Fruit fly (Drosophila melanogaster) whole organism, prepupa: Measurements from ENCODE around the gene CG14417.

Experiments
- Blimp-1 ChIP-seq: fragments of 200-800 bp; sonication (Bioruptor generic); optimal IDR thresholded peaks from 3 replicates; lab custom pipeline; 2017; ENCODE audit warnings: missing biosample characterization, missing genetic modification characterization, mild to moderate bottlenecking, moderate library complexity, missing genetic modification reagents
- CG10669 ChIP-seq: fragments of 200-800 bp; sonication (Bioruptor generic); optimal IDR thresholded peaks from 3 replicates; lab custom pipeline; 2018; ENCODE audit warnings: missing biosample characterization, mild to moderate bottlenecking, missing genetic modification characterization, moderate library complexity
- CG11294 ChIP-seq: fragments of 200-800 bp; sonication (Bioruptor generic); IDR thresholded peaks from 2 replicates; pipeline ENCODE4 v1.3.6; 2022; ENCODE audit warnings: missing biosample characterization, missing genetic modification characterization
- CG11762 ChIP-seq: fragments of 200-800 bp; sonication (Bioruptor generic); optimal IDR thresholded peaks from 3 replicates; lab custom pipeline; 2016; ENCODE audit warnings: missing biosample characterization, missing genetic modification characterization; ENCODE audit not compliant: insufficient read depth
- CG11902 ChIP-seq: fragments of 200-800 bp; sonication (Bioruptor generic); optimal IDR thresholded peaks from 3 replicates; lab custom pipeline; 2016; ENCODE audit warnings: missing biosample characterization, missing genetic modification characterization
- CG15336 ChIP-seq: fragments of 200-800 bp; sonication (Bioruptor generic); IDR thresholded peaks from 2 replicates; pipeline ENCODE4 v1.3.6; 2022; ENCODE audit warnings: missing biosample characterization, missing genetic modification characterization
- CG1621 ChIP-seq: fragments of 200-800 bp; sonication (Bioruptor generic); optimal IDR thresholded peaks from 3 replicates; lab custom pipeline; 2018; ENCODE audit warnings: missing biosample characterization, mild to moderate bottlenecking, missing genetic modification characterization
- CG16779 ChIP-seq: fragments of 200-800 bp; sonication (Bioruptor generic); optimal IDR thresholded peaks from 3 replicates; lab custom pipeline; 2017; ENCODE audit warnings: missing biosample characterization, mild to moderate bottlenecking, missing genetic modification characterization
- CG3032 ChIP-seq: fragments of 200-800 bp; optimal IDR thresholded peaks from 2 replicates; lab custom pipeline; 2019; ENCODE audit warnings: missing biosample characterization, mild to moderate bottlenecking, missing genetic modification characterization, moderate library complexity
- CG32006 ChIP-seq: fragments of 200-800 bp; sonication (Bioruptor generic); optimal IDR thresholded peaks from 3 replicates; lab custom pipeline; 2017; ENCODE audit warnings: missing biosample characterization, mild to moderate bottlenecking, missing genetic modification characterization
- CG34406 ChIP-seq: fragments of 200-800 bp; sonication (Bioruptor generic); optimal IDR thresholded peaks from 3 replicates; lab custom pipeline; 2016; ENCODE audit warnings: missing biosample characterization, missing genetic modification characterization
- CG4318 ChIP-seq: fragments of 200-800 bp; sonication (Bioruptor generic); optimal IDR thresholded peaks from 3 replicates; lab custom pipeline; 2017; ENCODE audit warnings: missing biosample characterization, mild to moderate bottlenecking, missing genetic modification characterization
- CG6276 ChIP-seq: fragments of 200-800 bp; sonication (Bioruptor generic); optimal IDR thresholded peaks from 2 replicates; lab custom pipeline; 2017; ENCODE audit warnings: missing biosample characterization, mild to moderate bottlenecking, missing genetic modification characterization
- CG6792 ChIP-seq: fragments of 200-800 bp; sonication (Bioruptor generic); optimal IDR thresholded peaks from 3 replicates; lab custom pipeline; 2016; ENCODE audit warnings: missing biosample characterization, missing genetic modification characterization
- CG6808 ChIP-seq: fragments of 200-800 bp; sonication (Bioruptor generic); optimal IDR thresholded peaks from 3 replicates; lab custom pipeline; 2017; ENCODE audit warnings: missing biosample characterization, missing genetic modification characterization, mild to moderate bottlenecking, moderate library complexity, missing genetic modification reagents
- CG6854 ChIP-seq: fragments of 200-800 bp; sonication (Bioruptor generic); optimal IDR thresholded peaks from 2 replicates; lab custom pipeline; 2017; ENCODE audit warnings: missing biosample characterization, mild to moderate bottlenecking, missing genetic modification characterization
- CG7368 ChIP-seq: fragments of 200-800 bp; sonication (Bioruptor generic); optimal IDR thresholded peaks from 3 replicates; lab custom pipeline; 2016; ENCODE audit warnings: missing biosample characterization, missing genetic modification characterization
- CG8119 ChIP-seq: fragments of 200-800 bp; sonication (Bioruptor generic); IDR thresholded peaks from 3 replicates; pipeline ENCODE4 v1.3.6; 2022; ENCODE audit warnings: missing biosample characterization, missing genetic modification characterization
- CG8632 ChIP-seq: fragments of 200-800 bp; sonication (Bioruptor generic); optimal IDR thresholded peaks from 3 replicates; lab custom pipeline; 2016; ENCODE audit warnings: missing biosample characterization, missing genetic modification characterization
- CG9139 ChIP-seq: fragments of 200-800 bp; sonication (Bioruptor generic); optimal IDR thresholded peaks from 3 replicates; lab custom pipeline; 2017; ENCODE audit warnings: missing biosample characterization, mild to moderate bottlenecking, missing genetic modification characterization
- Eip78C ChIP-seq: fragments of 200-800 bp; sonication (Bioruptor generic); peaks from one replicate; lab custom pipeline; 2016; ENCODE audit warnings: missing biosample characterization, missing genetic modification characterization
- Eip93F ChIP-seq: fragments of 200-800 bp; sonication (Bioruptor generic); optimal IDR thresholded peaks from 2 replicates; lab custom pipeline; 2016; ENCODE audit warnings: missing biosample characterization, mild to moderate bottlenecking, missing genetic modification characterization
- Ets96B ChIP-seq: fragments of 200-800 bp; optimal IDR thresholded peaks from 2 replicates; lab custom pipeline; 2019; ENCODE audit warnings: missing biosample characterization, mild to moderate bottlenecking, missing genetic modification characterization, moderate library complexity
- Gug ChIP-seq: fragments of 200-800 bp; sonication (Bioruptor generic); IDR thresholded peaks from 2 replicates; pipeline ENCODE4 v1.3.6; 2022; ENCODE audit warnings: missing biosample characterization, missing genetic modification characterization
- Hr39 ChIP-seq: fragments of 200-800 bp; sonication (Bioruptor generic); optimal IDR thresholded peaks from 2 replicates; lab custom pipeline; 2016; ENCODE audit warnings: missing biosample characterization, missing genetic modification characterization
- Hr4 ChIP-seq: fragments of 200-800 bp; sonication (Bioruptor generic); optimal IDR thresholded peaks from 3 replicates; lab custom pipeline; 2016; ENCODE audit warnings: missing biosample characterization, missing genetic modification characterization
- Lpt ChIP-seq: fragments of 200-800 bp; sonication (Bioruptor generic); optimal IDR thresholded peaks from 3 replicates; lab custom pipeline; 2016; ENCODE audit warnings: missing biosample characterization, missing genetic modification characterization
- Met ChIP-seq: fragments of 200-800 bp; sonication (Bioruptor generic); optimal IDR thresholded peaks from 3 replicates; lab custom pipeline; 2016; ENCODE audit warnings: missing biosample characterization, missing genetic modification characterization
- OdsH ChIP-seq: fragments of 200-800 bp; sonication (Bioruptor generic); optimal IDR thresholded peaks from 3 replicates; lab custom pipeline; 2016; ENCODE audit warnings: missing biosample characterization, missing genetic modification characterization
- Smox ChIP-seq: fragments of 200-800 bp; sonication (Bioruptor generic); optimal IDR thresholded peaks from 3 replicates; lab custom pipeline; 2016; ENCODE audit warnings: missing biosample characterization, missing genetic modification characterization
- Sox102F ChIP-seq: fragments of 200-800 bp; sonication (Bioruptor generic); optimal IDR thresholded peaks from 2 replicates; lab custom pipeline; 2016; ENCODE audit warnings: missing biosample characterization, mild to moderate bottlenecking, missing genetic modification characterization
- Sox14 ChIP-seq: fragments of 200-800 bp; sonication (Bioruptor generic); optimal IDR thresholded peaks from 3 replicates; lab custom pipeline; 2016; ENCODE audit warnings: missing biosample characterization, missing genetic modification characterization
- achi ChIP-seq: fragments of 200-800 bp; sonication (Bioruptor generic); optimal IDR thresholded peaks from 3 replicates; lab custom pipeline; 2016; ENCODE audit warnings: missing biosample characterization, missing genetic modification characterization
- acj6 ChIP-seq: fragments of 200-800 bp; sonication (Bioruptor generic); optimal IDR thresholded peaks from 3 replicates; lab custom pipeline; 2016; ENCODE audit warnings: missing biosample characterization, missing genetic modification characterization
- cyc ChIP-seq: fragments of 200-800 bp; sonication (Bioruptor generic); optimal IDR thresholded peaks from 3 replicates; lab custom pipeline; 2016; ENCODE audit warnings: missing biosample characterization, missing genetic modification characterization
- dac ChIP-seq: fragments of 200-800 bp; sonication (Bioruptor generic); optimal IDR thresholded peaks from 2 replicates; lab custom pipeline; 2017; ENCODE audit warnings: missing biosample characterization, mild to moderate bottlenecking, missing genetic modification characterization
- dsx ChIP-seq: fragments of 200-800 bp; optimal IDR thresholded peaks from 3 replicates; lab custom pipeline; 2019; ENCODE audit warnings: missing biosample characterization, mild to moderate bottlenecking, missing genetic modification characterization, moderate library complexity; ENCODE audit not compliant: poor library complexity, severe bottlenecking
- eg ChIP-seq: fragments of 200-800 bp; sonication (Bioruptor generic); IDR thresholded peaks from 3 replicates; pipeline ENCODE4 v1.3.6; 2022; ENCODE audit warnings: missing biosample characterization, missing genetic modification characterization
- esn ChIP-seq: fragments of 200-800 bp; sonication (Bioruptor generic); optimal IDR thresholded peaks from 2 replicates; lab custom pipeline; 2016; ENCODE audit warnings: missing biosample characterization, mild to moderate bottlenecking, missing genetic modification characterization, moderate library complexity
- fd59A ChIP-seq: fragments of 200-800 bp; sonication (Bioruptor generic); optimal IDR thresholded peaks from 2 replicates; lab custom pipeline; 2017; ENCODE audit warnings: missing biosample characterization, mild to moderate bottlenecking, missing genetic modification characterization, missing genetic modification reagents
- fd85E ChIP-seq: fragments of 200-800 bp; sonication (Bioruptor generic); optimal IDR thresholded peaks from 3 replicates; lab custom pipeline; 2016; ENCODE audit warnings: missing biosample characterization, missing genetic modification characterization
- fkh ChIP-seq: fragments of 200-800 bp; sonication (Bioruptor generic); optimal IDR thresholded peaks from 3 replicates; lab custom pipeline; 2017; ENCODE audit warnings: missing biosample characterization, mild to moderate bottlenecking, missing genetic modification characterization, moderate library complexity
- lz ChIP-seq: fragments of 200-800 bp; sonication (Bioruptor generic); optimal IDR thresholded peaks from 3 replicates; lab custom pipeline; 2016; ENCODE audit warnings: missing biosample characterization, missing genetic modification characterization
- net ChIP-seq: fragments of 200-800 bp; sonication (Bioruptor generic); optimal IDR thresholded peaks from 3 replicates; lab custom pipeline; 2016; ENCODE audit warnings: missing biosample characterization, missing genetic modification characterization
- pdm3 ChIP-seq: fragments of 200-800 bp; sonication (Bioruptor generic); optimal IDR thresholded peaks from 3 replicates; lab custom pipeline; 2016; ENCODE audit warnings: missing biosample characterization, missing genetic modification characterization
- spab ChIP-seq: fragments of 200-800 bp; sonication (Bioruptor generic); optimal IDR thresholded peaks from 2 replicates; lab custom pipeline; 2017; ENCODE audit warnings: missing biosample characterization, mild to moderate bottlenecking, missing genetic modification characterization, missing genetic modification reagents
- ss ChIP-seq, 2 experiments: fragments of 200-800 bp; sonication (Bioruptor generic); optimal IDR thresholded peaks; 2 replicates in 1 of 2; 3 replicates in 1 of 2; lab custom pipeline; 2017 to 2018; ENCODE audit warnings: mild to moderate bottlenecking in 2 of 2, missing biosample characterization in 2 of 2, missing genetic modification characterization in 2 of 2, moderate library complexity in 1 of 2
- svp ChIP-seq: fragments of 200-800 bp; sonication (Bioruptor generic); peaks from one replicate; lab custom pipeline; 2016; ENCODE audit warnings: missing biosample characterization, missing genetic modification characterization
- topi ChIP-seq: fragments of 200-800 bp; sonication (Bioruptor generic); optimal IDR thresholded peaks from 3 replicates; lab custom pipeline; 2016; ENCODE audit warnings: missing biosample characterization, missing genetic modification characterization

Gene CG14417

DNA sequence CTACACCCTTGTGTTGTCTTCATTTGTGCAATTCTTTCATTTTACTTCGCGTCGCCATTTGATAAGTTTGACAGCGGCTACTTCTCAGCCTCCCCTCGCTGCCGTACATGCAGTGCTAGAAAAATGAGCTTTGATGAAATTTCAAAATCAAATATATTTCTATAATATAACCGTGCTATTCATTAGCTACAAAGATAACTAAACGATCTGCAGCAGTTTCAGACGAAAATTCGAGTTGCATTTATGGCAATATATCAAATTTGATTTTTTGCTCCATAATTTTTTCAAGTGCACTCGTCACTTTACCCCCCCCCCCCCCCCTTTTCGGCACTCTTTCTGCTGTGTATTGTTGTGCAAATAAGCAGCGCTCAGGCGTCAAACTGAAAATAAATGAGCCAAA is 36.2 kb upstream of the CG14417 start:
- TF ChIP-seq Eip78C (peak; percentile 36), svp (GFP tag; lab: Kevin White, UChicago) (peak; percentile 42), achi (GFP tag; lab: Kevin White, UChicago) (no peak)

DNA sequence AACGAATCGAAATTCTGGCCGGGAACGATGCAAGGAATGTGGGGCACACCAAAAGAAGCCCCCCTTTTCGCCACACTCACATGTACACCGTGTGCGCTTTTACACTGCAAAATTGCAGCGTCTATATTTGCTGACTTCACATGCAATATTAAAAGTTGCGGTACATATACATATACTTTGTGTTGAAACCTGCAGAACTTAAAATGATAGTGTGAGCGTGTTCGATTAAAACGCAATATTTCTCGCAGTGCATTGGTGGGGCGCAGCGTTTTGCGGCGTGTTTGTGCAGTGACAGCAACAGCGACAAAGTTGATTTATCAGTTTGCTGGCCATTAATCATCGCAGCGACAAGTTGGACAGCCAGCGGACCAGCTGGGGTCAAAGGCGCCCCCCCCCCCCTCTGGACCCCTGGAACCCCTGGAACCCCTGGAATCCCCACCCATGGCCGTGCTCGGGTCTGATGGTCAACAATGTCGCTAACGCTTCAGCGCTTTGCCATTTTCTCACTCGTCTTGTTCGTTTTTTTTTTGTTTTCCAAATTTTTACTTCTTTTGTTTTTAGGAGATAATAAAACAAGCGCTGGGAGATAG is 30.9 kb upstream of the CG14417 start:
- no peak for TF ChIP-seq CG6276
- no peak for TF ChIP-seq ss (GFP tag; optimal IDR thresholded peaks at IDR 0.05; lab: Kevin White, UChicago)
- TF ChIP-seq CG11294 (GFP tag; lab: Robert Waterston, UW), result no peak
- TF ChIP-seq Sox14 (GFP tag; lab: Kevin White, UChicago), result peak; percentile 9
- no peak for TF ChIP-seq fkh (GFP tag; lab: Kevin White, UChicago)
- TF ChIP-seq Ets96B (tag; lab: Kevin White, UChicago), result peak; percentile 14
- TF ChIP-seq achi (GFP tag; lab: Kevin White, UChicago), result peak; percentile 3
- no peak for TF ChIP-seq fd59A
- TF ChIP-seq Blimp-1 (GFP tag; lab: Kevin White, UChicago), result no peak
- no peak for TF ChIP-seq CG1621 (tag; lab: Kevin White, UChicago)
- no peak for TF ChIP-seq Eip93F
- TF ChIP-seq Met (GFP tag; lab: Kevin White, UChicago), result peak; percentile 43
- TF ChIP-seq net (GFP tag; lab: Kevin White, UChicago), result no peak
- no peak for TF ChIP-seq Hr4
- TF ChIP-seq fd85E (GFP tag; lab: Kevin White, UChicago), result no peak
- no peak for TF ChIP-seq dsx (GFP tag; lab: Kevin White, UChicago)
- TF ChIP-seq CG15336, result no peak
- peak; percentile 36 for TF ChIP-seq pdm3 (GFP tag; lab: Kevin White, UChicago)
- TF ChIP-seq CG9139 (GFP tag; lab: Kevin White, UChicago), result no peak
- peak; percentile 21 for TF ChIP-seq CG10669 (GFP tag; lab: Kevin White, UChicago)
- TF ChIP-seq Sox102F (GFP tag; lab: Kevin White, UChicago), result peak; percentile 0
- TF ChIP-seq CG34406 (GFP tag; lab: Kevin White, UChicago), result no peak
- no peak for TF ChIP-seq CG11762 (GFP tag; lab: Kevin White, UChicago)
- no peak for TF ChIP-seq dac
- TF ChIP-seq acj6 (GFP tag; lab: Kevin White, UChicago), result no peak
- no peak for TF ChIP-seq CG7368 (GFP tag; lab: Kevin White, UChicago)
- TF ChIP-seq CG3032 (tag; lab: Kevin White, UChicago), result no peak
- no peak for TF ChIP-seq CG11902 (GFP tag; lab: Kevin White, UChicago)
- peak; percentile 10 for TF ChIP-seq CG32006 (GFP tag; lab: Kevin White, UChicago)
- TF ChIP-seq CG16779 (tag; lab: Kevin White, UChicago), result no peak
- no peak for TF ChIP-seq Lpt
- TF ChIP-seq OdsH, result peak; percentile 24
- no peak for TF ChIP-seq CG6808 (GFP tag; lab: Kevin White, UChicago)
- TF ChIP-seq eg (GFP tag; lab: Robert Waterston, UW), result peak; percentile 24; the same call in 1 of the 3 replicates
- no peak; the same call in 1 of the 2 replicates for TF ChIP-seq Gug
- peak; percentile 75 for TF ChIP-seq Eip78C
- no peak for TF ChIP-seq CG8119 (GFP tag; lab: Robert Waterston, UW)
- peak; percentile 55 for TF ChIP-seq Hr39 (GFP tag; lab: Kevin White, UChicago)
- peak; percentile 33 for TF ChIP-seq lz (GFP tag; lab: Kevin White, UChicago)
- TF ChIP-seq topi (GFP tag; lab: Kevin White, UChicago), result peak; percentile 49
- TF ChIP-seq spab (GFP tag; lab: Kevin White, UChicago), result no peak
- TF ChIP-seq cyc (GFP tag; lab: Kevin White, UChicago), result peak; percentile 45
- TF ChIP-seq CG4318, result no peak
- no peak for TF ChIP-seq CG6854 (GFP tag; lab: Kevin White, UChicago)
- TF ChIP-seq CG8632 (GFP tag; lab: Kevin White, UChicago), result no peak
- TF ChIP-seq Smox (GFP tag; lab: Kevin White, UChicago), result peak; percentile 26
- TF ChIP-seq svp (GFP tag; lab: Kevin White, UChicago), result peak; percentile 74
- TF ChIP-seq esn (GFP tag; lab: Kevin White, UChicago), result peak; percentile 36
- TF ChIP-seq CG6792 (GFP tag; lab: Kevin White, UChicago), result peak; percentile 10
